Fruit fly (Drosophila melanogaster) whole organism, embryonic: ENCODE results near the gene CG15343.
A peak's percentile ranks its signal among the peaks of the same experiment; 100 is the strongest.

Experiments used
- Abd-B ChIP-seq: fragments of 200-800 bp; sonication (Bioruptor generic); optimal IDR thresholded peaks from 2 replicates; lab custom pipeline; 2018; ENCODE audit warnings: missing biosample characterization, mild to moderate bottlenecking, missing genetic modification characterization, moderate library complexity
- CG10462 ChIP-seq: fragments of 200-800 bp; sonication (Bioruptor generic); optimal IDR thresholded peaks from 2 replicates; lab custom pipeline; 2016; ENCODE audit warnings: missing biosample characterization, missing genetic modification characterization
- CG11723 ChIP-seq: fragments of 200-800 bp; sonication (Bioruptor generic); optimal IDR thresholded peaks from 2 replicates; lab custom pipeline; 2017; ENCODE audit warnings: missing biosample characterization, mild to moderate bottlenecking, missing genetic modification characterization
- CG12155 ChIP-seq: fragments of 200-800 bp; sonication (Bioruptor generic); optimal IDR thresholded peaks from 3 replicates; lab custom pipeline; 2016; ENCODE audit warnings: missing biosample characterization, missing genetic modification characterization
- CG13624 ChIP-seq: fragments of 200-800 bp; sonication (Bioruptor generic); optimal IDR thresholded peaks from 2 replicates; lab custom pipeline; 2016; ENCODE audit warnings: missing biosample characterization, missing genetic modification characterization
- CG16813 ChIP-seq: fragments of 200-800 bp; sonication (Bioruptor generic); IDR thresholded peaks from 3 replicates; pipeline ENCODE4 v1.3.6; 2022; ENCODE audit warnings: missing biosample characterization, missing genetic modification characterization; ENCODE audit not compliant: partially characterized antibody
- CG17359 ChIP-seq: fragments of 200-800 bp; sonication (Bioruptor generic); optimal IDR thresholded peaks from 3 replicates; lab custom pipeline; 2018; ENCODE audit warnings: missing biosample characterization, mild to moderate bottlenecking, missing genetic modification characterization, moderate library complexity
- CG17829 ChIP-seq: fragments of 200-800 bp; optimal IDR thresholded peaks from 2 replicates; lab custom pipeline; 2019; ENCODE audit warnings: missing biosample characterization, mild to moderate bottlenecking, missing genetic modification characterization, moderate library complexity
- CG3065 ChIP-seq: fragments of 200-800 bp; sonication (Bioruptor generic); optimal IDR thresholded peaks from 2 replicates; lab custom pipeline; 2016; ENCODE audit warnings: missing biosample characterization, missing genetic modification characterization
- CG31388 ChIP-seq: fragments of 200-800 bp; sonication (Bioruptor generic); optimal IDR thresholded peaks from 2 replicates; lab custom pipeline; 2016; ENCODE audit warnings: missing biosample characterization, missing genetic modification characterization
- CG32767 ChIP-seq: fragments of 200-800 bp; sonication (Bioruptor generic); IDR thresholded peaks from 2 replicates; pipeline ENCODE4 v1.3.6; 2022; ENCODE audit warnings: missing biosample characterization, missing genetic modification characterization
- CG4282 ChIP-seq: fragments of 200-800 bp; sonication (Bioruptor generic); optimal IDR thresholded peaks from 2 replicates; lab custom pipeline; 2016; ENCODE audit warnings: missing biosample characterization, missing genetic modification characterization
- CG4707 ChIP-seq: fragments of 200-800 bp; sonication (Bioruptor generic); optimal IDR thresholded peaks from 2 replicates; lab custom pipeline; 2018; ENCODE audit warnings: missing biosample characterization, mild to moderate bottlenecking, missing genetic modification characterization, moderate library complexity
- CG6765 ChIP-seq: fragments of 200-800 bp; sonication (Bioruptor generic); optimal IDR thresholded peaks from 3 replicates; lab custom pipeline; 2017; ENCODE audit warnings: missing biosample characterization, mild to moderate bottlenecking, missing genetic modification characterization
- CG7372 ChIP-seq: fragments of 200-800 bp; sonication (Bioruptor generic); IDR thresholded peaks from 2 replicates; pipeline ENCODE4 v1.3.6; 2022; ENCODE audit warnings: missing biosample characterization, missing genetic modification characterization
- CG8388 ChIP-seq: fragments of 200-800 bp; sonication (Bioruptor generic); optimal IDR thresholded peaks from 2 replicates; lab custom pipeline; 2019; ENCODE audit warnings: missing biosample characterization, mild to moderate bottlenecking, missing genetic modification characterization, moderate library complexity
- CG9876 ChIP-seq: fragments of 200-800 bp; sonication (Bioruptor generic); optimal IDR thresholded peaks from 2 replicates; lab custom pipeline; 2016; ENCODE audit warnings: missing biosample characterization, missing genetic modification characterization
- CTCF ChIP-seq: fragments of 200-800 bp; sonication (Bioruptor generic); optimal IDR thresholded peaks from 2 replicates; lab custom pipeline; 2017; ENCODE audit warnings: missing biosample characterization, mild to moderate bottlenecking, missing genetic modification characterization, moderate library complexity
- D19A ChIP-seq: fragments of 200-800 bp; optimal IDR thresholded peaks from 3 replicates; lab custom pipeline; 2019; ENCODE audit warnings: missing biosample characterization, mild to moderate bottlenecking, missing genetic modification characterization, moderate library complexity
- Deaf1 ChIP-seq: fragments of 200-800 bp; optimal IDR thresholded peaks from 3 replicates; lab custom pipeline; 2019; ENCODE audit warnings: missing biosample characterization, mild to moderate bottlenecking, missing genetic modification characterization, moderate library complexity
- HLH54F ChIP-seq: fragments of 200-800 bp; sonication (Bioruptor generic); optimal IDR thresholded peaks from 3 replicates; lab custom pipeline; 2016; ENCODE audit warnings: missing biosample characterization, missing genetic modification characterization
- HmgD ChIP-seq: fragments of 200-800 bp; sonication (Bioruptor generic); optimal IDR thresholded peaks from 3 replicates; lab custom pipeline; 2016; ENCODE audit warnings: missing biosample characterization, missing genetic modification characterization
- NfI ChIP-seq: fragments of 200-800 bp; sonication (Bioruptor generic); optimal IDR thresholded peaks from 3 replicates; lab custom pipeline; 2018; ENCODE audit warnings: missing biosample characterization, mild to moderate bottlenecking, missing genetic modification characterization, moderate library complexity
- Ravus ChIP-seq: fragments of 200-800 bp; sonication (Bioruptor generic); IDR thresholded peaks from 2 replicates; pipeline ENCODE4 v1.3.6; 2022; ENCODE audit warnings: missing biosample characterization, missing genetic modification characterization
- Sox102F ChIP-seq: fragments of 200-800 bp; sonication (Bioruptor generic); optimal IDR thresholded peaks from 2 replicates; lab custom pipeline; 2018; ENCODE audit warnings: missing biosample characterization, mild to moderate bottlenecking, missing genetic modification characterization, moderate library complexity
- Taf1 ChIP-seq: fragments of 200-800 bp; sonication (Bioruptor generic); IDR thresholded peaks from 2 replicates; pipeline ENCODE4 v1.3.6; 2022; ENCODE audit warnings: missing biosample characterization, missing genetic modification characterization
- Usf ChIP-seq: fragments of 200-800 bp; sonication (Bioruptor generic); optimal IDR thresholded peaks from 2 replicates; lab custom pipeline; 2017; ENCODE audit warnings: missing genotype, missing biosample characterization, missing genetic modification characterization
- Vsx1 ChIP-seq: fragments of 200-800 bp; sonication (Bioruptor generic); optimal IDR thresholded peaks from 2 replicates; lab custom pipeline; 2017; ENCODE audit warnings: missing biosample characterization, mild to moderate bottlenecking, missing genetic modification characterization, missing genetic modification reagents
- ap ChIP-seq: fragments of 200-800 bp; sonication (Bioruptor generic); IDR thresholded peaks from 2 replicates; pipeline ENCODE4 v1.3.6; 2022; ENCODE audit warnings: missing biosample characterization, missing genetic modification characterization
- ato ChIP-seq: fragments of 200-800 bp; sonication (Bioruptor generic); IDR thresholded peaks from 2 replicates; pipeline ENCODE4 v1.3.6; 2022; ENCODE audit warnings: missing biosample characterization, missing genetic modification characterization; ENCODE audit not compliant: partially characterized antibody
- btn ChIP-seq: fragments of 200-800 bp; sonication (Bioruptor generic); optimal IDR thresholded peaks from 2 replicates; lab custom pipeline; 2016; ENCODE audit warnings: missing biosample characterization, missing genetic modification characterization
- cad ChIP-seq: fragments of >200 bp; optimal IDR thresholded peaks from 2 replicates; lab custom pipeline; 2017; ENCODE audit warnings: missing biosample characterization, missing genetic modification characterization
- caup ChIP-seq: fragments of 200-800 bp; sonication (Bioruptor generic); optimal IDR thresholded peaks from 3 replicates; lab custom pipeline; 2017; ENCODE audit warnings: missing biosample characterization, mild to moderate bottlenecking, missing genetic modification characterization, moderate library complexity; ENCODE audit not compliant: severe bottlenecking
- ci ChIP-seq: fragments of 200-800 bp; sonication (Bioruptor generic); IDR thresholded peaks from 3 replicates; pipeline ENCODE4 v1.3.6; 2022; ENCODE audit warnings: missing biosample characterization, missing genetic modification characterization
- crol ChIP-seq: fragments of 200-800 bp; sonication (Bioruptor generic); IDR thresholded peaks from 2 replicates; pipeline ENCODE4 v1.3.6; 2022; ENCODE audit warnings: missing biosample characterization, missing genetic modification characterization
- disco-r ChIP-seq: fragments of 200-800 bp; sonication (Bioruptor generic); optimal IDR thresholded peaks from 2 replicates; lab custom pipeline; 2016; ENCODE audit warnings: missing biosample characterization, missing genetic modification characterization
- dmrt99B ChIP-seq: fragments of 200-800 bp; sonication (Bioruptor generic); optimal IDR thresholded peaks from 2 replicates; lab custom pipeline; 2018; ENCODE audit warnings: missing biosample characterization, mild to moderate bottlenecking, missing genetic modification characterization, moderate library complexity
- esg ChIP-seq: fragments of 200-800 bp; sonication (Bioruptor generic); conservative IDR thresholded peaks from 2 replicates; pipeline ENCODE4 v1.3.6; 2022; ENCODE audit warnings: missing biosample characterization, missing genetic modification characterization
- kah ChIP-seq: fragments of 200-800 bp; sonication (Bioruptor generic); optimal IDR thresholded peaks from 2 replicates; lab custom pipeline; 2018; ENCODE audit warnings: missing biosample characterization, mild to moderate bottlenecking, missing genetic modification characterization
- lab ChIP-seq: fragments of 200-800 bp; sonication (Bioruptor generic); optimal IDR thresholded peaks from 3 replicates; lab custom pipeline; 2017; ENCODE audit warnings: missing biosample characterization, missing genetic modification characterization, mild to moderate bottlenecking, moderate library complexity, missing genetic modification reagents
- lbe ChIP-seq: fragments of 200-800 bp; sonication (Bioruptor generic); optimal IDR thresholded peaks from 2 replicates; lab custom pipeline; 2016; ENCODE audit warnings: missing biosample characterization, mild to moderate bottlenecking, missing genetic modification characterization
- mam ChIP-seq: fragments of 200-800 bp; sonication (Bioruptor generic); optimal IDR thresholded peaks from 3 replicates; lab custom pipeline; 2016; ENCODE audit warnings: missing biosample characterization, missing genetic modification characterization
- mirr ChIP-seq: fragments of 200-800 bp; sonication (Bioruptor generic); optimal IDR thresholded peaks from 3 replicates; lab custom pipeline; 2018; ENCODE audit warnings: missing biosample characterization, mild to moderate bottlenecking, missing genetic modification characterization
- nom ChIP-seq: fragments of 200-800 bp; sonication (Bioruptor generic); optimal IDR thresholded peaks from 2 replicates; lab custom pipeline; 2017; ENCODE audit warnings: missing biosample characterization, missing genetic modification characterization, mild to moderate bottlenecking, moderate library complexity, missing genetic modification reagents
- pb ChIP-seq: fragments of 200-800 bp; sonication (Bioruptor generic); optimal IDR thresholded peaks from 3 replicates; lab custom pipeline; 2016; ENCODE audit warnings: missing biosample characterization, missing genetic modification characterization
- sd ChIP-seq: fragments of 200-800 bp; sonication (Bioruptor generic); optimal IDR thresholded peaks from 3 replicates; lab custom pipeline; 2018; ENCODE audit warnings: missing biosample characterization, mild to moderate bottlenecking, missing genetic modification characterization, moderate library complexity
- stc ChIP-seq: fragments of 200-800 bp; sonication (Bioruptor generic); IDR thresholded peaks from 2 replicates; pipeline ENCODE4 v1.3.6; 2022; ENCODE audit warnings: missing biosample characterization, missing genetic modification characterization
- toy ChIP-seq: fragments of 200-800 bp; sonication (Bioruptor generic); IDR thresholded peaks from 2 replicates; pipeline ENCODE4 v1.3.6; 2022; ENCODE audit warnings: missing biosample characterization, missing genetic modification characterization
- trem ChIP-seq: fragments of 200-800 bp; optimal IDR thresholded peaks from 3 replicates; lab custom pipeline; 2019; ENCODE audit warnings: missing biosample characterization, mild to moderate bottlenecking, missing genetic modification characterization, moderate library complexity
- unc-4 ChIP-seq: fragments of 200-800 bp; sonication (Bioruptor generic); IDR thresholded peaks from 2 replicates; pipeline ENCODE4 v1.3.6; 2022; ENCODE audit warnings: missing biosample characterization, missing genetic modification characterization; ENCODE audit not compliant: partially characterized antibody
- usp ChIP-seq: fragments of >200 bp; optimal IDR thresholded peaks from 2 replicates; lab custom pipeline; 2017; ENCODE audit warnings: missing biosample characterization, missing genetic modification characterization

CG15343 gene

DNA sequence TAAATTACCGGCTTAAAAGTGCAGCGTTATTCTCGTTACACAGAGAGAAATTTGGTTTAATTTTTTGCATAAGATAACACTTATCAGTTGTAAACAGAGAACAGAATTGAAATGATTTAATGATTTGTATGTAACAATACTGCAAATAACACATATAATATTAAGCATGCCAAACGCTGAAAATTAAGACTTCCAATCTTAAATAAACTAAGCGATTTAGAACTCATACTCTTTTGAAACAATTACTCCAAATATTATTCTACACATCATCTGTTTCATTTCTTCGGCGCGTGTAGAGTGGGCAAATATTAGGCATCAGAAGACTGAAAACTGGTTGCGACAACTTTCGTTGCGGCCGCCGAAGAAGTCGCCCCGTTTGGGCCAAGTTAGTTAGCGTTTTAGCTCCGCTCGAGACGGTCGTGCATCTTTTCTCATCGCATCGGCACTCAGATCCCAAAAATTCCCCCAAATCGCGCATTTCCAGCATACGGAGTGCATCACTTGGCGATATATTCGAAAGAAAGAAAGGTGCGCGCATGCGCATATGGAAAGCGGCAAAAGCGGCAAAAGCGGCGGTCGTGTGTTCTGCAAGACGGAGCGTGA is 21.2 kb downstream of the CG15343 start, which contains the start of gene CG1632 (continued):
- no peak for TF ChIP-seq mirr
- no peak for TF ChIP-seq CG16813
- TF ChIP-seq caup (GFP tag; lab: Kevin White, UChicago) = no peak
- no peak for TF ChIP-seq kah
- no peak for TF ChIP-seq pb (GFP tag; lab: Kevin White, UChicago)
- TF ChIP-seq CG17359 = peak; percentile 31
- no peak for TF ChIP-seq mam (GFP tag; lab: Kevin White, UChicago)
- TF ChIP-seq CTCF = no peak
- peak; percentile 11 for TF ChIP-seq lab (GFP tag; lab: Kevin White, UChicago)
- no peak for TF ChIP-seq cad (GFP tag; lab: Kevin White, UChicago)
- no peak for TF ChIP-seq crol
- peak; percentile 22 for TF ChIP-seq CG8388 (GFP tag; lab: Kevin White, UChicago)
- no peak for TF ChIP-seq esg (GFP tag; lab: Robert Waterston, UW)
- TF ChIP-seq CG13624 (GFP tag; lab: Kevin White, UChicago) = no peak
- no peak for TF ChIP-seq CG9876
- no peak for TF ChIP-seq CG7372
- TF ChIP-seq NfI (GFP tag; lab: Kevin White, UChicago) = no peak
- TF ChIP-seq Sox102F = no peak
- peak; percentile 22 for TF ChIP-seq CG17829
- TF ChIP-seq dmrt99B (tag; lab: Kevin White, UChicago) = peak; percentile 37
- no peak for TF ChIP-seq ato
- no peak for TF ChIP-seq HLH54F (GFP tag; lab: Kevin White, UChicago)
- no peak for TF ChIP-seq CG3065 (GFP tag; lab: Kevin White, UChicago)
- peak; percentile 6 for TF ChIP-seq D19A (tag; lab: Kevin White, UChicago)
- no peak for TF ChIP-seq btn
- no peak for TF ChIP-seq Ravus (GFP tag; lab: Robert Waterston, UW)
- TF ChIP-seq nom (GFP tag; lab: Kevin White, UChicago) = peak; percentile 33
- TF ChIP-seq HmgD (GFP tag; lab: Kevin White, UChicago) = no peak
- no peak for TF ChIP-seq Usf (GFP tag; lab: Kevin White, UChicago)
- TF ChIP-seq disco-r (GFP tag; lab: Kevin White, UChicago) = no peak
- TF ChIP-seq usp (GFP tag; lab: Kevin White, UChicago) = no peak
- peak; percentile 4 for TF ChIP-seq Deaf1 (tag; lab: Kevin White, UChicago)
- no peak for TF ChIP-seq Taf1 (GFP tag; lab: Robert Waterston, UW)
- no peak for TF ChIP-seq CG12155
- no peak for TF ChIP-seq sd (tag; lab: Kevin White, UChicago)
- TF ChIP-seq CG32767 = no peak
- no peak for TF ChIP-seq CG10462 (GFP tag; lab: Kevin White, UChicago)
- TF ChIP-seq stc (GFP tag; lab: Robert Waterston, UW) = no peak; the same call in 1 of the 2 replicates
- TF ChIP-seq Vsx1 (GFP tag; lab: Kevin White, UChicago) = no peak
- no peak for TF ChIP-seq Abd-B (GFP tag; lab: Kevin White, UChicago)
- no peak for TF ChIP-seq CG6765 (GFP tag; lab: Kevin White, UChicago)
- no peak for TF ChIP-seq ap (GFP tag; lab: Robert Waterston, UW)
- TF ChIP-seq CG31388 (GFP tag; lab: Kevin White, UChicago) = no peak
- TF ChIP-seq ci (GFP tag; lab: Robert Waterston, UW) = 0 out of 3 replicates have a peak, but pooled peaks have one; percentile 18
- TF ChIP-seq CG4282 (GFP tag; lab: Kevin White, UChicago) = no peak
- TF ChIP-seq CG11723 (GFP tag; lab: Kevin White, UChicago) = no peak
- peak; percentile 81 for TF ChIP-seq lbe (GFP tag; lab: Kevin White, UChicago)
- peak; percentile 26 for TF ChIP-seq trem (tag; lab: Kevin White, UChicago)
- TF ChIP-seq unc-4 = no peak
- no peak for TF ChIP-seq CG4707 (GFP tag; lab: Kevin White, UChicago)
- TF ChIP-seq toy (GFP tag; lab: Robert Waterston, UW) = no peak
